Worm (Caenorhabditis elegans): ENCODE data around the gene ceh-81.

DNA sequence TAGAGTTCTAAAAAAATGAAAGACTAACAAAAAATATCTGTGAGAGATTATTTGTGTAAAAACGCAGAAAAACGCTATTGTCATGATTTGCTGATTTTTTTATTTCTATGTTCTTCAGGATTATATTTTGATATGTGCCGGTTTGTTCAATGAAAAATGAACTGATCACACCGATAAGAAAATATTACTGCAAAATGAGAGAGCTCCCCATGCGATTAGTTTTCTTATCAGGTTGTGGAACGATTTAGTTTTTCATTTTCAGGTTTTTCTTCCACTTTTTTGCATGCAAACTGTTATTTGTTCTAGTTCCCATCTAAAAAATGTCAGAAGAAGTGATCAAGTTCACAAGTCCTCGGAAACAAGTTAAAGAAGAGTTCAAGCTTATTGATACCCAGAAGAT lies 1.9 kb upstream of the ceh-81 start, which contains the start of gene btb-9:
- TF ChIP-seq him-1 (tag; optimal IDR thresholded peaks at IDR 0.05) (no peak), dao-5 (tag; optimal IDR thresholded peaks at IDR 0.05) (no peak), W03F9.2 (tag; optimal IDR thresholded peaks at IDR 0.05) (no peak)

Data from whole organism, L4/young adult.